Fruit fly (Drosophila melanogaster) whole organism, embryonic: ENCODE data around the gene PpD6.
A peak's percentile ranks its signal among the peaks of the same experiment; 100 is the strongest.

Experiments used
- Bdp1 ChIP-seq: fragments of 200-800 bp; sonication (Bioruptor generic); optimal IDR thresholded peaks from 3 replicates; lab custom pipeline; 2016; ENCODE audit warnings: missing biosample characterization, missing genetic modification characterization
- Blimp-1 ChIP-seq: fragments of 200-800 bp; sonication (Bioruptor generic); optimal IDR thresholded peaks from 3 replicates; lab custom pipeline; 2018; ENCODE audit warnings: missing biosample characterization, missing genetic modification characterization, mild to moderate bottlenecking, moderate library complexity, missing genetic modification reagents
- CG11085 ChIP-seq: fragments of 200-800 bp; sonication (Bioruptor generic); IDR thresholded peaks from 2 replicates; pipeline ENCODE4 v1.3.6; 2022; ENCODE audit warnings: missing biosample characterization, missing genetic modification characterization
- CG11560 ChIP-seq: fragments of 200-800 bp; sonication (Bioruptor generic); IDR thresholded peaks from 3 replicates; pipeline ENCODE4 v1.3.6; 2022; ENCODE audit warnings: missing biosample characterization, missing genetic modification characterization
- CG11695 ChIP-seq: fragments of 200-800 bp; sonication (Bioruptor generic); IDR thresholded peaks from 3 replicates; pipeline ENCODE4 v1.3.6; 2022; ENCODE audit warnings: missing biosample characterization, missing genetic modification characterization
- CG12104 ChIP-seq: fragments of 200-800 bp; sonication (Bioruptor generic); optimal IDR thresholded peaks from 3 replicates; lab custom pipeline; 2016; ENCODE audit warnings: missing biosample characterization, missing genetic modification characterization
- CG12219 ChIP-seq: fragments of 200-800 bp; sonication (Bioruptor generic); optimal IDR thresholded peaks from 3 replicates; lab custom pipeline; 2018; ENCODE audit warnings: missing biosample characterization, mild to moderate bottlenecking, missing genetic modification characterization
- CG12391 ChIP-seq: fragments of 200-800 bp; sonication (Bioruptor generic); optimal IDR thresholded peaks from 3 replicates; lab custom pipeline; 2018; ENCODE audit warnings: missing biosample characterization, mild to moderate bottlenecking, missing genetic modification characterization, moderate library complexity
- CG15479 ChIP-seq: fragments of 200-800 bp; sonication (Bioruptor generic); optimal IDR thresholded peaks from 3 replicates; lab custom pipeline; 2019; ENCODE audit warnings: missing biosample characterization, mild to moderate bottlenecking, missing genetic modification characterization, moderate library complexity
- CG1603 ChIP-seq: fragments of 200-800 bp; sonication (Bioruptor generic); optimal IDR thresholded peaks from 2 replicates; lab custom pipeline; 2019; ENCODE audit warnings: missing biosample characterization, mild to moderate bottlenecking, missing genetic modification characterization, moderate library complexity
- CG17385 ChIP-seq: fragments of 200-800 bp; sonication (Bioruptor generic); optimal IDR thresholded peaks from 3 replicates; lab custom pipeline; 2018; ENCODE audit warnings: missing biosample characterization, mild to moderate bottlenecking, missing genetic modification characterization
- CG18262 ChIP-seq: fragments of 200-800 bp; optimal IDR thresholded peaks from 3 replicates; lab custom pipeline; 2019; ENCODE audit warnings: missing biosample characterization, mild to moderate bottlenecking, missing genetic modification characterization, moderate library complexity
- CG3726 ChIP-seq: fragments of 200-800 bp; sonication (Bioruptor generic); IDR thresholded peaks from 3 replicates; pipeline ENCODE4, ENCODE4 v1.3.6; 2022; ENCODE audit warnings: missing biosample characterization, missing genetic modification characterization
- CG3847 ChIP-seq: fragments of 200-800 bp; sonication (Bioruptor generic); IDR thresholded peaks from 2 replicates; pipeline ENCODE4 v1.3.6; 2022; ENCODE audit warnings: missing biosample characterization, missing genetic modification characterization
- CG4360 ChIP-seq: fragments of 200-800 bp; sonication (Bioruptor generic); IDR thresholded peaks from 2 replicates; pipeline ENCODE4 v1.3.6; 2022; ENCODE audit warnings: missing biosample characterization, missing genetic modification characterization
- CG4707 ChIP-seq: fragments of 200-800 bp; sonication (Bioruptor generic); optimal IDR thresholded peaks from 2 replicates; lab custom pipeline; 2018; ENCODE audit warnings: missing biosample characterization, mild to moderate bottlenecking, missing genetic modification characterization, moderate library complexity
- CG5245 ChIP-seq: fragments of 200-800 bp; sonication (Bioruptor generic); optimal IDR thresholded peaks from 3 replicates; lab custom pipeline; 2016; ENCODE audit warnings: missing biosample characterization, missing genetic modification characterization
- CG6683 ChIP-seq: fragments of 200-800 bp; sonication (Bioruptor generic); optimal IDR thresholded peaks from 2 replicates; lab custom pipeline; 2017; ENCODE audit warnings: missing biosample characterization, mild to moderate bottlenecking, missing genetic modification characterization, missing genetic modification reagents
- CG8290 ChIP-seq, 3 experiments: fragments of 200-800 bp; sonication (Bioruptor generic); optimal IDR thresholded peaks; 2 replicates each; lab custom pipeline; 2016 to 2019; ENCODE audit warnings: missing biosample characterization in 3 of 3, missing genetic modification characterization in 3 of 3, mild to moderate bottlenecking in 2 of 3, moderate library complexity in 1 of 3
- CG9215 ChIP-seq: fragments of 200-800 bp; sonication (Bioruptor generic); IDR thresholded peaks from 2 replicates; pipeline ENCODE4 v1.3.6; 2022; ENCODE audit warnings: missing biosample characterization, missing genetic modification characterization
- Dip2 ChIP-seq: fragments of 200-800 bp; sonication (Bioruptor generic); IDR thresholded peaks from 2 replicates; pipeline ENCODE4 v1.3.6; 2022; ENCODE audit warnings: missing biosample characterization, missing genetic modification characterization
- Hand ChIP-seq: fragments of 200-800 bp; sonication (Bioruptor generic); optimal IDR thresholded peaks from 2 replicates; lab custom pipeline; 2017; ENCODE audit warnings: mild to moderate bottlenecking, missing biosample characterization, missing genetic modification reagents, missing genetic modification characterization
- MBD-R2 ChIP-seq: fragments of 200-800 bp; sonication (Bioruptor generic); IDR thresholded peaks from 2 replicates; pipeline ENCODE4 v1.3.6; 2022; ENCODE audit warnings: missing biosample characterization, missing genetic modification characterization
- NFAT ChIP-seq: fragments of 200-800 bp; sonication (Bioruptor generic); IDR thresholded peaks from 2 replicates; pipeline ENCODE4 v1.3.6; 2022; ENCODE audit warnings: missing biosample characterization, missing genetic modification characterization
- Scr ChIP-seq: fragments of 200-800 bp; sonication (Bioruptor generic); IDR thresholded peaks from 2 replicates; pipeline ENCODE4 v1.3.6; 2022; ENCODE audit warnings: missing biosample characterization, missing genetic modification characterization; ENCODE audit not compliant: partially characterized antibody
- Sin3A ChIP-seq: fragments of >200 bp; optimal IDR thresholded peaks from 2 replicates; lab custom pipeline; 2018
- Spps ChIP-seq: fragments of 200-800 bp; sonication (Bioruptor generic); optimal IDR thresholded peaks from 2 replicates; lab custom pipeline; 2018; ENCODE audit warnings: missing biosample characterization, mild to moderate bottlenecking, missing genetic modification characterization
- ab ChIP-seq: fragments of 200-800 bp; sonication (Bioruptor generic); optimal IDR thresholded peaks from 2 replicates; lab custom pipeline; 2016; ENCODE audit warnings: missing biosample characterization, missing genetic modification characterization
- bbx ChIP-seq: fragments of 200-800 bp; sonication (Bioruptor generic); IDR thresholded peaks from 2 replicates; pipeline ENCODE4 v1.3.6; 2022; ENCODE audit warnings: missing biosample characterization, missing genetic modification characterization; ENCODE audit not compliant: partially characterized antibody
- bigmax ChIP-seq: fragments of 200-800 bp; sonication (Bioruptor generic); optimal IDR thresholded peaks from 2 replicates; lab custom pipeline; 2018; ENCODE audit warnings: missing biosample characterization, mild to moderate bottlenecking, missing genetic modification characterization
- caup ChIP-seq: fragments of 200-800 bp; sonication (Bioruptor generic); optimal IDR thresholded peaks from 3 replicates; lab custom pipeline; 2017; ENCODE audit warnings: missing biosample characterization, mild to moderate bottlenecking, missing genetic modification characterization, moderate library complexity; ENCODE audit not compliant: severe bottlenecking
- cwo ChIP-seq: fragments of 200-800 bp; sonication (Bioruptor generic); optimal IDR thresholded peaks from 3 replicates; lab custom pipeline; 2017; ENCODE audit warnings: missing biosample characterization, missing genetic modification characterization, mild to moderate bottlenecking, moderate library complexity, missing genetic modification reagents
- dmrt11E ChIP-seq: fragments of 200-800 bp; sonication (Bioruptor generic); optimal IDR thresholded peaks from 3 replicates; lab custom pipeline; 2018; ENCODE audit warnings: missing biosample characterization, mild to moderate bottlenecking, missing genetic modification characterization, moderate library complexity
- emc ChIP-seq: fragments of 200-800 bp; sonication (Bioruptor generic); optimal IDR thresholded peaks from 2 replicates; lab custom pipeline; 2016; ENCODE audit warnings: missing biosample characterization, missing genetic modification characterization
- fd3F ChIP-seq: fragments of 200-800 bp; sonication (Bioruptor generic); optimal IDR thresholded peaks from 2 replicates; lab custom pipeline; 2018; ENCODE audit warnings: missing biosample characterization, mild to moderate bottlenecking, missing genetic modification characterization, moderate library complexity
- gcm2 ChIP-seq: fragments of 200-800 bp; sonication (Bioruptor generic); optimal IDR thresholded peaks from 2 replicates; lab custom pipeline; 2016; ENCODE audit warnings: missing biosample characterization, missing genetic modification characterization
- gro ChIP-seq: fragments of 200-800 bp; sonication (Bioruptor generic); optimal IDR thresholded peaks from 2 replicates; lab custom pipeline; 2016; ENCODE audit warnings: missing biosample characterization, missing genetic modification characterization
- jing ChIP-seq: fragments of 200-800 bp; sonication (Bioruptor generic); optimal IDR thresholded peaks from 2 replicates; lab custom pipeline; 2018; ENCODE audit warnings: missing biosample characterization, mild to moderate bottlenecking, missing genetic modification characterization
- lbe ChIP-seq: fragments of 200-800 bp; sonication (Bioruptor generic); optimal IDR thresholded peaks from 2 replicates; lab custom pipeline; 2016; ENCODE audit warnings: missing biosample characterization, mild to moderate bottlenecking, missing genetic modification characterization
- lmd ChIP-seq: fragments of 200-800 bp; sonication (Bioruptor generic); IDR thresholded peaks from 2 replicates; pipeline ENCODE4 v1.3.6; 2022; ENCODE audit warnings: missing biosample characterization, missing genetic modification characterization
- lola ChIP-seq, 3 experiments: fragments of >200 bp in 2 of 3; fragments of 200-800 bp in 1 of 3; sonication (Bioruptor generic) in 1 of 3; optimal IDR thresholded peaks; 2 replicates each; lab custom pipeline; 2017 to 2019; ENCODE audit warnings: missing biosample characterization in 3 of 3, missing genetic modification characterization in 3 of 3, mild to moderate bottlenecking in 1 of 3, moderate library complexity in 1 of 3
- nmo ChIP-seq: fragments of 200-800 bp; sonication (Bioruptor generic); optimal IDR thresholded peaks from 2 replicates; lab custom pipeline; 2018; ENCODE audit warnings: missing biosample characterization, mild to moderate bottlenecking, missing genetic modification characterization, moderate library complexity
- pb ChIP-seq: fragments of 200-800 bp; sonication (Bioruptor generic); optimal IDR thresholded peaks from 3 replicates; lab custom pipeline; 2016; ENCODE audit warnings: missing biosample characterization, missing genetic modification characterization
- repo ChIP-seq: fragments of 200-800 bp; sonication (Bioruptor generic); optimal IDR thresholded peaks from 2 replicates; lab custom pipeline; 2016; ENCODE audit warnings: missing biosample characterization, missing genetic modification characterization
- tap ChIP-seq: fragments of 200-800 bp; optimal IDR thresholded peaks from 3 replicates; lab custom pipeline; 2019; ENCODE audit warnings: missing biosample characterization, mild to moderate bottlenecking, missing genetic modification characterization, moderate library complexity
- tll ChIP-seq, 2 experiments: fragments of 200-800 bp in 1 of 2; fragments of >200 bp in 1 of 2; sonication (Bioruptor generic) in 1 of 2; optimal IDR thresholded peaks; 2 replicates each; lab custom pipeline; 2017 to 2019; ENCODE audit warnings: missing biosample characterization in 2 of 2, missing genetic modification characterization in 2 of 2, mild to moderate bottlenecking in 1 of 2, moderate library complexity in 1 of 2
- tup ChIP-seq: fragments of 200-800 bp; sonication (Bioruptor generic); optimal IDR thresholded peaks from 2 replicates; lab custom pipeline; 2016; ENCODE audit warnings: missing biosample characterization, mild to moderate bottlenecking, missing genetic modification characterization, moderate library complexity
- unpg ChIP-seq: fragments of 200-800 bp; sonication (Bioruptor generic); optimal IDR thresholded peaks from 3 replicates; lab custom pipeline; 2018; ENCODE audit warnings: missing biosample characterization, mild to moderate bottlenecking, missing genetic modification characterization, moderate library complexity

The PpD6 gene

dm6 chr2L:3158260-3159072 lies 49.0 kb downstream of the PpD6 start (continued):
- TF ChIP-seq CG18262 = peak; percentile 46
- no peak for TF ChIP-seq CG4360 (GFP tag; lab: Robert Waterston, UW)
- no peak for TF ChIP-seq jing (GFP tag; lab: Kevin White, UChicago)
- TF ChIP-seq bbx (GFP tag; lab: Robert Waterston, UW) = peak; percentile 49; the same call in 1 of the 2 replicates
- no peak for TF ChIP-seq Spps (tag; lab: Kevin White, UChicago)
- TF ChIP-seq CG15479 = no peak
- no peak for TF ChIP-seq CG1603
- TF ChIP-seq pb (GFP tag; lab: Kevin White, UChicago) = no peak
- no peak for TF ChIP-seq CG17385 (GFP tag; lab: Kevin White, UChicago)
- no peak for TF ChIP-seq CG11695 (GFP tag; lab: Robert Waterston, UW)
- TF ChIP-seq CG8290 (GFP tag; optimal IDR thresholded peaks at IDR 0.05; lab: Kevin White, UChicago) = no peak
- TF ChIP-seq CG8290 (tag; optimal IDR thresholded peaks at IDR 0.05; lab: Kevin White, UChicago) = peak in 1 of 2 experiments; percentile 5
- TF ChIP-seq nmo (GFP tag; lab: Kevin White, UChicago) = no peak
- TF ChIP-seq NFAT (GFP tag; lab: Robert Waterston, UW) = no peak
- TF ChIP-seq fd3F (GFP tag; lab: Kevin White, UChicago) = no peak
- TF ChIP-seq caup = no peak
- TF ChIP-seq CG11560 = no peak
- 0 out of 2 replicates have a peak, but pooled peaks have one; percentile 9 for TF ChIP-seq Scr (GFP tag; lab: Robert Waterston, UW)
- no peak for TF ChIP-seq CG9215
- TF ChIP-seq lmd (GFP tag; lab: Robert Waterston, UW) = peak; percentile 30; the same call in 1 of the 2 replicates
- TF ChIP-seq Sin3A (lab: Kevin White, UChicago) = no peak
- no peak for TF ChIP-seq CG3847 (GFP tag; lab: Robert Waterston, UW)
- no peak for TF ChIP-seq Dip2
- no peak for TF ChIP-seq ab (GFP tag; lab: Kevin White, UChicago)
- TF ChIP-seq CG4707 = peak; percentile 51
- no peak for TF ChIP-seq cwo (GFP tag; lab: Kevin White, UChicago)
- no peak for TF ChIP-seq CG11085 (GFP tag; lab: Robert Waterston, UW)
- no peak for TF ChIP-seq MBD-R2
- peak; percentile 31 for TF ChIP-seq Blimp-1 (GFP tag; lab: Kevin White, UChicago)
- TF ChIP-seq unpg (GFP tag; lab: Kevin White, UChicago) = peak; percentile 30
- TF ChIP-seq CG12104 = no peak
- no peak for TF ChIP-seq gcm2 (GFP tag; lab: Kevin White, UChicago)
- no peak for TF ChIP-seq tap (tag; lab: Kevin White, UChicago)
- no peak for TF ChIP-seq repo (GFP tag; lab: Kevin White, UChicago)
- no peak for TF ChIP-seq CG6683
- no peak for TF ChIP-seq emc (GFP tag; lab: Kevin White, UChicago)
- TF ChIP-seq CG12219 (GFP tag; lab: Kevin White, UChicago) = no peak
- TF ChIP-seq CG5245 (GFP tag; lab: Kevin White, UChicago) = no peak
- TF ChIP-seq Hand = peak; percentile 26
- TF ChIP-seq lbe (GFP tag; lab: Kevin White, UChicago) = no peak
- no peak for TF ChIP-seq bigmax (GFP tag; lab: Kevin White, UChicago)
- no peak for TF ChIP-seq Bdp1
- TF ChIP-seq gro (GFP tag; lab: Kevin White, UChicago) = no peak
- no peak for TF ChIP-seq CG3726 (GFP tag; lab: Robert Waterston, UW)
- TF ChIP-seq CG12391 (tag; lab: Kevin White, UChicago) = peak; percentile 19
- no peak for TF ChIP-seq tll (GFP tag; optimal IDR thresholded peaks at IDR 0.05; lab: Kevin White, UChicago)
- TF ChIP-seq lola (GFP tag; optimal IDR thresholded peaks at IDR 0.05; lab: Kevin White, UChicago) = peak in 1 of 3 experiments; percentile 47
- TF ChIP-seq dmrt11E (tag; lab: Kevin White, UChicago) = peak; percentile 15
- TF ChIP-seq tup (GFP tag; lab: Kevin White, UChicago) = no peak
